Fruit fly (Drosophila melanogaster) whole organism, embryonic: ENCODE data around the gene CG17140.
A peak's percentile ranks its signal among the peaks of the same experiment; 100 is the strongest.

ENCODE experiments used
- Atf-2 ChIP-seq: fragments of 200-800 bp; sonication (Bioruptor generic); optimal IDR thresholded peaks from 2 replicates; lab custom pipeline; 2016; ENCODE audit warnings: missing biosample characterization, missing genetic modification characterization
- Bgb ChIP-seq: fragments of 200-800 bp; sonication (Bioruptor generic); IDR thresholded peaks from 2 replicates; pipeline ENCODE4 v1.3.6; 2022; ENCODE audit warnings: missing biosample characterization, missing genetic modification characterization; ENCODE audit not compliant: partially characterized antibody
- CG10543 ChIP-seq: fragments of 200-800 bp; sonication (Bioruptor generic); optimal IDR thresholded peaks from 3 replicates; lab custom pipeline; 2017; ENCODE audit warnings: missing biosample characterization, mild to moderate bottlenecking, missing genetic modification characterization, moderate library complexity
- CG12071 ChIP-seq: fragments of 200-800 bp; sonication (Bioruptor generic); optimal IDR thresholded peaks from 3 replicates; lab custom pipeline; 2018; ENCODE audit warnings: missing biosample characterization, mild to moderate bottlenecking, missing genetic modification characterization
- CG1233 ChIP-seq: fragments of 200-800 bp; sonication (Bioruptor generic); optimal IDR thresholded peaks from 4 replicates; lab custom pipeline; 2018; ENCODE audit warnings: missing biosample characterization, mild to moderate bottlenecking, missing genetic modification characterization
- CG12391 ChIP-seq: fragments of 200-800 bp; sonication (Bioruptor generic); optimal IDR thresholded peaks from 3 replicates; lab custom pipeline; 2018; ENCODE audit warnings: missing biosample characterization, mild to moderate bottlenecking, missing genetic modification characterization, moderate library complexity
- CG14014 ChIP-seq: fragments of 200-800 bp; sonication (Bioruptor generic); IDR thresholded peaks from 2 replicates; pipeline ENCODE4 v1.3.6; 2022; ENCODE audit warnings: missing biosample characterization, missing genetic modification characterization
- CG1602 ChIP-seq: fragments of 200-800 bp; sonication (Bioruptor generic); optimal IDR thresholded peaks from 3 replicates; lab custom pipeline; 2016; ENCODE audit warnings: missing biosample characterization, missing genetic modification characterization
- CG17829 ChIP-seq: fragments of 200-800 bp; optimal IDR thresholded peaks from 2 replicates; lab custom pipeline; 2019; ENCODE audit warnings: missing biosample characterization, mild to moderate bottlenecking, missing genetic modification characterization, moderate library complexity
- CG17912 ChIP-seq: fragments of 200-800 bp; sonication (Bioruptor generic); optimal IDR thresholded peaks from 2 replicates; lab custom pipeline; 2018; ENCODE audit warnings: missing biosample characterization, mild to moderate bottlenecking, missing genetic modification characterization
- CG2678 ChIP-seq: fragments of 200-800 bp; sonication (Bioruptor generic); optimal IDR thresholded peaks from 3 replicates; lab custom pipeline; 2019; ENCODE audit warnings: missing biosample characterization, mild to moderate bottlenecking, missing genetic modification characterization, moderate library complexity
- CG3065 ChIP-seq: fragments of 200-800 bp; sonication (Bioruptor generic); optimal IDR thresholded peaks from 2 replicates; lab custom pipeline; 2016; ENCODE audit warnings: missing biosample characterization, missing genetic modification characterization
- CG4820 ChIP-seq: fragments of 200-800 bp; sonication (Bioruptor generic); optimal IDR thresholded peaks from 3 replicates; lab custom pipeline; 2016; ENCODE audit warnings: missing biosample characterization, missing genetic modification characterization
- CG5180 ChIP-seq: fragments of 200-800 bp; sonication (Bioruptor generic); optimal IDR thresholded peaks from 3 replicates; lab custom pipeline; 2017; ENCODE audit warnings: missing biosample characterization, missing genetic modification characterization, mild to moderate bottlenecking, moderate library complexity, missing genetic modification reagents
- CG7556 ChIP-seq: fragments of 200-800 bp; sonication (Bioruptor generic); optimal IDR thresholded peaks from 2 replicates; lab custom pipeline; 2017; ENCODE audit warnings: missing biosample characterization, mild to moderate bottlenecking, missing genetic modification characterization
- CG8089 ChIP-seq: fragments of 200-800 bp; sonication (Bioruptor generic); optimal IDR thresholded peaks from 3 replicates; lab custom pipeline; 2016; ENCODE audit warnings: missing biosample characterization, missing genetic modification characterization
- Chrac-16 ChIP-seq: fragments of 200-800 bp; sonication (Bioruptor generic); optimal IDR thresholded peaks from 3 replicates; lab custom pipeline; 2016; ENCODE audit warnings: missing biosample characterization, missing genetic modification characterization
- D ChIP-seq, 2 experiments: fragments of 200-800 bp in 1 of 2; fragments of >200 bp in 1 of 2; sonication (Bioruptor generic) in 1 of 2; optimal IDR thresholded peaks; 2 replicates in 1 of 2; 3 replicates in 1 of 2; lab custom pipeline; 2017; ENCODE audit warnings: mild to moderate bottlenecking in 1 of 2, missing biosample characterization in 1 of 2, missing genetic modification characterization in 1 of 2, missing genetic modification reagents in 1 of 2
- Dip2 ChIP-seq: fragments of 200-800 bp; sonication (Bioruptor generic); IDR thresholded peaks from 2 replicates; pipeline ENCODE4 v1.3.6; 2022; ENCODE audit warnings: missing biosample characterization, missing genetic modification characterization
- Doc2 ChIP-seq: fragments of 200-800 bp; sonication (Bioruptor generic); IDR thresholded peaks from 2 replicates; pipeline ENCODE4 v1.3.6; 2022; ENCODE audit warnings: missing biosample characterization, missing genetic modification characterization
- E2f1 ChIP-seq: fragments of 200-800 bp; sonication (Bioruptor generic); IDR thresholded peaks from 2 replicates; pipeline ENCODE4 v1.3.6; 2022; ENCODE audit warnings: missing biosample characterization, missing genetic modification characterization
- H15 ChIP-seq: fragments of 200-800 bp; sonication (Bioruptor generic); IDR thresholded peaks from 3 replicates; pipeline ENCODE4 v1.3.6; 2022; ENCODE audit warnings: missing biosample characterization, missing genetic modification characterization
- H2.0 ChIP-seq: fragments of 200-800 bp; sonication (Bioruptor generic); IDR thresholded peaks from 2 replicates; pipeline ENCODE4 v1.3.6; 2022; ENCODE audit warnings: missing biosample characterization, missing genetic modification characterization
- Hmr ChIP-seq: fragments of 200-800 bp; sonication (Bioruptor generic); optimal IDR thresholded peaks from 3 replicates; lab custom pipeline; 2017; ENCODE audit warnings: mild to moderate bottlenecking, missing biosample characterization, missing genetic modification reagents, missing genetic modification characterization
- Hmx ChIP-seq: fragments of 200-800 bp; sonication (Bioruptor generic); optimal IDR thresholded peaks from 2 replicates; lab custom pipeline; 2016; ENCODE audit warnings: missing biosample characterization, missing genetic modification characterization
- Med ChIP-seq: fragments of 200-800 bp; sonication (Bioruptor generic); peaks from one replicate; lab custom pipeline; 2016; ENCODE audit warnings: missing biosample characterization, missing genetic modification characterization, mild to moderate bottlenecking, inconsistent platforms, moderate library complexity
- Nf-YA ChIP-seq: fragments of 200-800 bp; sonication (Bioruptor generic); IDR thresholded peaks from 2 replicates; pipeline ENCODE4 v1.3.6; 2022; ENCODE audit warnings: missing biosample characterization, missing genetic modification characterization
- Scr ChIP-seq: fragments of 200-800 bp; sonication (Bioruptor generic); IDR thresholded peaks from 2 replicates; pipeline ENCODE4 v1.3.6; 2022; ENCODE audit warnings: missing biosample characterization, missing genetic modification characterization; ENCODE audit not compliant: partially characterized antibody
- TFAM ChIP-seq: fragments of 200-800 bp; sonication (Bioruptor generic); optimal IDR thresholded peaks from 2 replicates; lab custom pipeline; 2017; ENCODE audit warnings: missing biosample characterization, missing genetic modification characterization, inconsistent platforms
- Trl ChIP-seq, 3 experiments: fragments of >200 bp in 2 of 3; fragments of 200-800 bp in 1 of 3; sonication (Bioruptor generic) in 1 of 3; optimal IDR thresholded peaks; 2 replicates in 1 of 3; 3 replicates in 2 of 3; lab custom pipeline; 2016 to 2017; ENCODE audit warnings: missing biosample characterization in 1 of 3, missing genetic modification characterization in 1 of 3
- ab ChIP-seq: fragments of 200-800 bp; sonication (Bioruptor generic); optimal IDR thresholded peaks from 2 replicates; lab custom pipeline; 2016; ENCODE audit warnings: missing biosample characterization, missing genetic modification characterization
- bigmax ChIP-seq: fragments of 200-800 bp; sonication (Bioruptor generic); optimal IDR thresholded peaks from 2 replicates; lab custom pipeline; 2018; ENCODE audit warnings: missing biosample characterization, mild to moderate bottlenecking, missing genetic modification characterization
- chn ChIP-seq: fragments of 200-800 bp; sonication (Bioruptor generic); optimal IDR thresholded peaks from 2 replicates; lab custom pipeline; 2016; ENCODE audit warnings: missing biosample characterization, missing genetic modification characterization
- crc ChIP-seq: fragments of 200-800 bp; sonication (Bioruptor generic); optimal IDR thresholded peaks from 2 replicates; lab custom pipeline; 2016; ENCODE audit warnings: missing biosample characterization, missing genetic modification characterization
- dan ChIP-seq: fragments of 200-800 bp; sonication (Bioruptor generic); IDR thresholded peaks from 2 replicates; pipeline ENCODE4 v1.3.6; 2022; ENCODE audit warnings: missing biosample characterization, missing genetic modification characterization
- dm ChIP-seq: fragments of 200-800 bp; sonication (Bioruptor generic); optimal IDR thresholded peaks from 3 replicates; lab custom pipeline; 2016; ENCODE audit warnings: missing biosample characterization, missing genetic modification characterization
- esg ChIP-seq: fragments of 200-800 bp; sonication (Bioruptor generic); conservative IDR thresholded peaks from 2 replicates; pipeline ENCODE4 v1.3.6; 2022; ENCODE audit warnings: missing biosample characterization, missing genetic modification characterization
- ewg ChIP-seq: fragments of 200-800 bp; sonication (Bioruptor generic); optimal IDR thresholded peaks from 3 replicates; lab custom pipeline; 2017; ENCODE audit warnings: mild to moderate bottlenecking, missing biosample characterization, missing genetic modification reagents, missing genetic modification characterization
- exex ChIP-seq: fragments of 200-800 bp; sonication (Bioruptor generic); optimal IDR thresholded peaks from 4 replicates; lab custom pipeline; 2018; ENCODE audit warnings: missing biosample characterization, mild to moderate bottlenecking, missing genetic modification characterization, moderate library complexity
- grn ChIP-seq: fragments of 200-800 bp; sonication (Bioruptor generic); optimal IDR thresholded peaks from 3 replicates; lab custom pipeline; 2017; ENCODE audit warnings: missing biosample characterization, missing genetic modification characterization
- gsb ChIP-seq: fragments of 200-800 bp; sonication (Bioruptor generic); IDR thresholded peaks from 2 replicates; pipeline ENCODE4 v1.3.6; 2022; ENCODE audit warnings: missing biosample characterization, missing genetic modification characterization
- knrl ChIP-seq: fragments of 200-800 bp; sonication (Bioruptor generic); IDR thresholded peaks from 3 replicates; pipeline ENCODE4 v1.3.6; 2022; ENCODE audit warnings: missing biosample characterization, missing genetic modification characterization; ENCODE audit not compliant: partially characterized antibody
- lab ChIP-seq: fragments of 200-800 bp; sonication (Bioruptor generic); optimal IDR thresholded peaks from 3 replicates; lab custom pipeline; 2017; ENCODE audit warnings: missing biosample characterization, missing genetic modification characterization, mild to moderate bottlenecking, moderate library complexity, missing genetic modification reagents
- nmo ChIP-seq: fragments of 200-800 bp; sonication (Bioruptor generic); optimal IDR thresholded peaks from 2 replicates; lab custom pipeline; 2018; ENCODE audit warnings: missing biosample characterization, mild to moderate bottlenecking, missing genetic modification characterization, moderate library complexity
- peb ChIP-seq: fragments of 200-800 bp; sonication (Bioruptor generic); IDR thresholded peaks from 2 replicates; pipeline ENCODE4 v1.3.6; 2022; ENCODE audit warnings: missing biosample characterization, missing genetic modification characterization
- ranshi ChIP-seq: fragments of 200-800 bp; sonication (Bioruptor generic); IDR thresholded peaks from 2 replicates; pipeline ENCODE4 v1.3.6; 2022; ENCODE audit warnings: missing biosample characterization, missing genetic modification characterization
- schlank ChIP-seq: fragments of 200-800 bp; sonication (Bioruptor generic); optimal IDR thresholded peaks from 2 replicates; lab custom pipeline; 2018; ENCODE audit warnings: missing biosample characterization, mild to moderate bottlenecking, missing genetic modification characterization
- seq ChIP-seq: fragments of 200-800 bp; sonication (Bioruptor generic); IDR thresholded peaks from 2 replicates; pipeline ENCODE4 v1.3.6; 2022; ENCODE audit warnings: missing biosample characterization, missing genetic modification characterization
- vfl ChIP-seq: fragments of 200-800 bp; sonication (Bioruptor generic); optimal IDR thresholded peaks from 2 replicates; lab custom pipeline; 2016; ENCODE audit warnings: missing biosample characterization, missing genetic modification characterization
- zfh1 ChIP-seq: fragments of 200-800 bp; sonication (Bioruptor generic); IDR thresholded peaks from 3 replicates; pipeline ENCODE4 v1.3.6; 2022; ENCODE audit warnings: missing biosample characterization, missing genetic modification characterization

The CG17140 gene

DNA sequence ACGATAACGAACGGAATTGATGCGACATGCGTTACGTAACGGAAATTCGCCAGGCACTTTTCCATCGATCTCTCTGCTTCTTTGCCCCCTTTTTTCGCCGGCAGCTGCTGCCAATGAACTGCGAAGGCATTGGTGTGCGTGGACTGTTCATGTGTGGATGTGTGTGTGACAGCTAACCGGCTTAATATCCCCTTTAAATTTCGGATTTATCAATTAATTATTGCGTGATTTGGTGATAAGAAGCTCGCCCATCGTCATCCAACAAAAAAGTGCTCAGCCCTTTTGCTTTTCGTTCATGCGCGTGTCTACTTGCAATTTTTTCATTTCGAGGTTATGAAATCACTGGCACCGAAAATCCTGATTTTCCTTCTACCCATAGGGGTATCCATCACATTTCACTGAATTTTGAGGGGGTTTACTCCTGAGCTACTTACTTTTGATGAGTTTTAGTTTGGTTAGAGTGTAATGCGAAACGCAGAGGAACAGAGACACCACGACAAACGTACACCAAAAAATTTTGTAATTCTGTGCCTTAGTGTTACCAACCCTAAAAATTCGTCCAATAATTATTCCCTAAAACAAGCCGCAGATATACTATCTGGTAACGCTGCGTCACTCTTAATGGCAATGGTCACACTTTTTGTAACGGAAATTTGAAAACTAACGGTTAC lies 5.0 kb upstream of the CG17140 start, which contains the start of gene porin (continued):
- TF ChIP-seq E2f1 (GFP tag; lab: Robert Waterston, UW): no peak
- TF ChIP-seq CG12391 (tag; lab: Kevin White, UChicago): peak; percentile 34
- peak; percentile 12; the same call in 1 of the 3 replicates for TF ChIP-seq knrl (GFP tag; lab: Robert Waterston, UW)
- TF ChIP-seq CG10543 (GFP tag; lab: Kevin White, UChicago): no peak
- no peak for TF ChIP-seq zfh1 (GFP tag; lab: Robert Waterston, UW)
- TF ChIP-seq Hmx (GFP tag; lab: Kevin White, UChicago): no peak
- TF ChIP-seq peb (GFP tag; lab: Robert Waterston, UW): no peak
- no peak for TF ChIP-seq esg (GFP tag; lab: Robert Waterston, UW)
- TF ChIP-seq CG17829 (tag; lab: Kevin White, UChicago): peak; percentile 49
- no peak for TF ChIP-seq CG12071 (GFP tag; lab: Kevin White, UChicago)
- peak; percentile 87 for TF ChIP-seq exex
- no peak for TF ChIP-seq Nf-YA
- TF ChIP-seq TFAM (GFP tag; lab: Kevin White, UChicago): no peak
- no peak for TF ChIP-seq CG8089
- TF ChIP-seq H2.0 (GFP tag; lab: Robert Waterston, UW): no peak
- TF ChIP-seq ranshi (GFP tag; lab: Robert Waterston, UW): no peak
- peak; percentile 82 for TF ChIP-seq dm (GFP tag; lab: Kevin White, UChicago)
- no peak for TF ChIP-seq D (optimal IDR thresholded peaks at IDR 0.05; lab: Kevin White, UChicago)
- TF ChIP-seq D (GFP tag; optimal IDR thresholded peaks at IDR 0.05; lab: Kevin White, UChicago): no peak
- no peak for TF ChIP-seq CG7556 (GFP tag; lab: Kevin White, UChicago)
- peak; percentile 62 for TF ChIP-seq Hmr (GFP tag; lab: Kevin White, UChicago)
- no peak for TF ChIP-seq Doc2
- TF ChIP-seq crc: no peak
- no peak for TF ChIP-seq Atf-2 (GFP tag; lab: Kevin White, UChicago)
- TF ChIP-seq CG17912 (GFP tag; lab: Kevin White, UChicago): no peak
- TF ChIP-seq chn (GFP tag; lab: Kevin White, UChicago): no peak
- no peak for TF ChIP-seq H15 (GFP tag; lab: Robert Waterston, UW)
- TF ChIP-seq Med (GFP tag; lab: Kevin White, UChicago): peak; percentile 86
- TF ChIP-seq CG1233: no peak
- TF ChIP-seq bigmax (GFP tag; lab: Kevin White, UChicago): peak; percentile 98
- 0 out of 2 replicates have a peak, but pooled peaks have one; percentile 17 for TF ChIP-seq Scr (GFP tag; lab: Robert Waterston, UW)
- no peak for TF ChIP-seq vfl (GFP tag; lab: Kevin White, UChicago)
- no peak for TF ChIP-seq Trl (optimal IDR thresholded peaks at IDR 0.05; lab: Kevin White, UChicago)
- TF ChIP-seq Trl (GFP tag; optimal IDR thresholded peaks at IDR 0.05; lab: Kevin White, UChicago): no peak
- TF ChIP-seq schlank (tag; lab: Kevin White, UChicago): no peak
- TF ChIP-seq CG1602 (GFP tag; lab: Kevin White, UChicago): no peak
- TF ChIP-seq CG4820 (GFP tag; lab: Kevin White, UChicago): peak; percentile 4
- TF ChIP-seq lab: peak; percentile 45
- TF ChIP-seq seq: no peak
- TF ChIP-seq Chrac-16 (GFP tag; lab: Kevin White, UChicago): no peak
- no peak for TF ChIP-seq dan (GFP tag; lab: Robert Waterston, UW)
- no peak for TF ChIP-seq gsb (GFP tag; lab: Robert Waterston, UW)
- TF ChIP-seq grn: peak; percentile 30
- no peak for TF ChIP-seq CG3065 (GFP tag; lab: Kevin White, UChicago)
- no peak for TF ChIP-seq CG14014 (GFP tag; lab: Robert Waterston, UW)
- no peak for TF ChIP-seq Dip2 (GFP tag; lab: Robert Waterston, UW)
- TF ChIP-seq CG2678 (tag; lab: Kevin White, UChicago): peak; percentile 7
- no peak for TF ChIP-seq CG5180
- no peak for TF ChIP-seq ab (GFP tag; lab: Kevin White, UChicago)
- TF ChIP-seq ewg (GFP tag; lab: Kevin White, UChicago): peak; percentile 74
- TF ChIP-seq Bgb: no peak
- peak; percentile 48 for TF ChIP-seq nmo (GFP tag; lab: Kevin White, UChicago)
